Worm (Caenorhabditis elegans) whole organism, midembryonic: Measurements from ENCODE around the gene pifk-1.

ENCODE experiments used
- T22C8.4 ChIP-seq: fragments of 200-800 bp; sonication (Bioruptor generic); IDR thresholded peaks from 2 replicates; pipeline ENCODE4 v1.3.6; 2022; ENCODE audit warnings: missing genetic modification characterization, missing compliant biosample characterization
- flt-1 ChIP-seq: fragments of 200-800 bp; sonication (Bioruptor generic); IDR thresholded peaks from 2 replicates; pipeline ENCODE4 v1.3.6; 2022; ENCODE audit warnings: missing genetic modification characterization, missing compliant biosample characterization
- med-1 ChIP-seq: sonication (generic microtip); optimal IDR thresholded peaks from 2 replicates; lab custom pipeline; 2017; ENCODE audit warnings: missing genetic modification characterization, mild to moderate bottlenecking, missing compliant biosample characterization, antibody characterized with exemption, missing genetic modification reagents; ENCODE audit not compliant: insufficient read depth
- ref-1 ChIP-seq: fragments of 200-800 bp; sonication (Bioruptor generic); conservative IDR thresholded peaks from 2 replicates; pipeline ENCODE4 v1.3.6; 2022; ENCODE audit warnings: missing genetic modification reagents, missing genetic modification characterization, missing compliant biosample characterization
- ztf-29 ChIP-seq: fragments of 200-800 bp; sonication (Bioruptor generic); IDR thresholded peaks from 2 replicates; pipeline ENCODE4 v1.3.6; 2022; ENCODE audit warnings: missing genetic modification reagents, missing genetic modification characterization, missing compliant biosample characterization

DNA sequence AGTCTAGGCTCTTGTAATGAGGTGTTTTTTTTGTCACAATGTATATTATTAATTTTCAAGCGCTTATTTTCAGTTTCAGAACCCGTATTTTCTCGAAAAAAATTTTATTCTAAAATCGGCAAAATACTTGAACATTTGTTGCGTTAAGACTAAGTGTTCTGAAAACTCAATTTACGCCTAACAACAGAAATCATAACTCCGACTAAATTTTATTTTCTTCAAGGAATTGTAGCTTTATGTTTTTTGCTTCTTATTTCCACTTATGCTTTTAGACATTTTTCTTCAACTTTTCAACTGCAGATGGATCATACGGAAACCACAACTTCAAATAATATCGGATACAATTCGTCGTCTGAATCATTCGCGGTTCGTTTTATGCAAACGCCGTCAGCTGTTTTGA lies 9.2 kb upstream of the pifk-1 start, which contains the start of gene F35H12.1:
- TF ChIP-seq flt-1: no peak
- no peak for TF ChIP-seq T22C8.4 (GFP tag; lab: Robert Waterston, UW)
- no peak for TF ChIP-seq med-1 (GFP tag; lab: Kevin White, UChicago)
- TF ChIP-seq ref-1 (GFP tag; lab: Robert Waterston, UW): no peak
- no peak for TF ChIP-seq ztf-29 (GFP tag; lab: Robert Waterston, UW)
